Fruit fly (Drosophila melanogaster): ENCODE measurements around the gene CG14965.

dm6 chr3L:3203062-3203461 is 10.8 kb upstream of the CG14965 start, which contains the start of gene CG32271:
- TF ChIP-seq sv (GFP tag; optimal IDR thresholded peaks at IDR 0.05): no peak
- TF ChIP-seq Jra (GFP tag; optimal IDR thresholded peaks at IDR 0.05): no peak
- no peak for TF ChIP-seq psq (GFP tag; optimal IDR thresholded peaks at IDR 0.05)
- no peak for TF ChIP-seq rgr (GFP tag; optimal IDR thresholded peaks at IDR 0.05)
- TF ChIP-seq usp (GFP tag; optimal IDR thresholded peaks at IDR 0.05): no peak
- TF ChIP-seq pan (optimal IDR thresholded peaks at IDR 0.05): no peak
- TF ChIP-seq jim (GFP tag; optimal IDR thresholded peaks at IDR 0.05): no peak
- no peak for TF ChIP-seq br (GFP tag; optimal IDR thresholded peaks at IDR 0.05)
- no peak for TF ChIP-seq Sp1 (GFP tag; optimal IDR thresholded peaks at IDR 0.05)
- TF ChIP-seq Mio (GFP tag; optimal IDR thresholded peaks at IDR 0.05): no peak
- TF ChIP-seq Hr78 (GFP tag; optimal IDR thresholded peaks at IDR 0.05): no peak
- no peak for TF ChIP-seq CG32264 (GFP tag; optimal IDR thresholded peaks at IDR 0.05)
- TF ChIP-seq Abd-B (GFP tag; optimal IDR thresholded peaks at IDR 0.05): no peak
- TF ChIP-seq Vsx2 (GFP tag; optimal IDR thresholded peaks at IDR 0.05; ENCODE audit: partially characterized antibody): no peak
